Worm (Caenorhabditis elegans): ENCODE data around the gene set-1.

ce11 chrIII:6427205-6427604 lies 25.0 kb downstream of the set-1 start, which contains the start of gene C05D11.8:
- no peak for TF ChIP-seq snpc-4 (tag; optimal IDR thresholded peaks at IDR 0.05)
- TF ChIP-seq nhr-76 (tag; optimal IDR thresholded peaks at IDR 0.05), result no peak
- no peak for TF ChIP-seq blmp-1 (tag; optimal IDR thresholded peaks at IDR 0.05)
- TF ChIP-seq sptf-1 (tag; optimal IDR thresholded peaks at IDR 0.05), result no peak

Data from whole organism, mixed stage, embryonic.